Worm (Caenorhabditis elegans) whole organism, late embryonic: Measurements from ENCODE around the gene T23G7.3.

Source experiments
- C08G9.2 ChIP-seq: sonication (generic microtip); optimal IDR thresholded peaks from 2 replicates; lab custom pipeline; 2016; ENCODE audit warnings: mild to moderate bottlenecking, missing genetic modification characterization, moderate library complexity, missing compliant biosample characterization
- C38D4.7 ChIP-seq: fragments of 200-800 bp; sonication (Bioruptor generic); optimal IDR thresholded peaks from 2 replicates; lab custom pipeline; 2018; ENCODE audit warnings: mild to moderate bottlenecking, missing genetic modification characterization, moderate library complexity, missing compliant biosample characterization
- F13H6.1 ChIP-seq: sonication (generic microtip); optimal IDR thresholded peaks from 2 replicates; lab custom pipeline; 2016; ENCODE audit warnings: missing genetic modification characterization, missing compliant biosample characterization
- K02D7.2 ChIP-seq: sonication (generic microtip); optimal IDR thresholded peaks from 2 replicates; lab custom pipeline; 2017; ENCODE audit warnings: mild to moderate bottlenecking, missing genetic modification characterization, missing compliant biosample characterization
- T23F11.4 ChIP-seq: fragments of 200-800 bp; sonication (Bioruptor generic); optimal IDR thresholded peaks from 2 replicates; lab custom pipeline; 2018; ENCODE audit warnings: mild to moderate bottlenecking, missing genetic modification characterization, missing compliant biosample characterization
- Y22D7AL.16 ChIP-seq: sonication (generic microtip); optimal IDR thresholded peaks from 2 replicates; lab custom pipeline; 2016; ENCODE audit warnings: missing genetic modification characterization, missing compliant biosample characterization
- ahr-1 ChIP-seq: sonication (generic microtip); optimal IDR thresholded peaks from 2 replicates; lab custom pipeline; 2016; ENCODE audit warnings: missing genetic modification characterization, missing compliant biosample characterization
- ceh-14 ChIP-seq: sonication (generic microtip); optimal IDR thresholded peaks from 2 replicates; lab custom pipeline; 2016; ENCODE audit warnings: missing genotype, missing genetic modification characterization, missing compliant biosample characterization
- ceh-2 ChIP-seq: sonication (generic microtip); optimal IDR thresholded peaks from 2 replicates; lab custom pipeline; 2016; ENCODE audit warnings: missing genotype, missing genetic modification characterization, missing compliant biosample characterization
- ceh-22 ChIP-seq: sonication (generic microtip); optimal IDR thresholded peaks from 2 replicates; lab custom pipeline; 2017; ENCODE audit warnings: missing biosample characterization, missing genetic modification characterization
- ceh-30 ChIP-seq: fragments of 150-350 bp; optimal IDR thresholded peaks from 2 replicates; lab custom pipeline; 2014; ENCODE audit warnings: missing biosample characterization, missing genetic modification characterization
- ceh-31 ChIP-seq: sonication (generic microtip); optimal IDR thresholded peaks from 2 replicates; lab custom pipeline; 2016; ENCODE audit warnings: missing genetic modification characterization, missing compliant biosample characterization
- ceh-45 ChIP-seq: fragments of 200-800 bp; sonication (Bioruptor generic); IDR thresholded peaks from 2 replicates; pipeline ENCODE4 v1.3.6; 2022; ENCODE audit warnings: missing genetic modification reagents, missing genetic modification characterization, missing compliant biosample characterization
- ceh-48 ChIP-seq: sonication (generic microtip); optimal IDR thresholded peaks from 2 replicates; lab custom pipeline; 2016; ENCODE audit warnings: missing genetic modification characterization, inconsistent platforms, missing compliant biosample characterization
- ets-4 ChIP-seq: sonication (generic microtip); optimal IDR thresholded peaks from 2 replicates; lab custom pipeline; 2016; ENCODE audit warnings: missing genetic modification characterization, missing compliant biosample characterization
- eyg-1 ChIP-seq: sonication (generic microtip); optimal IDR thresholded peaks from 2 replicates; lab custom pipeline; 2016; ENCODE audit warnings: missing genotype, missing genetic modification characterization, missing compliant biosample characterization
- fkh-10 ChIP-seq: fragments of 150-350 bp; optimal IDR thresholded peaks from 2 replicates; lab custom pipeline; 2014; ENCODE audit warnings: missing biosample characterization, missing genetic modification reagents, missing genetic modification characterization
- fkh-6 ChIP-seq: sonication (generic microtip); optimal IDR thresholded peaks from 2 replicates; lab custom pipeline; 2016; ENCODE audit warnings: missing genetic modification characterization, missing compliant biosample characterization
- hlh-30 ChIP-seq: sonication (generic microtip); optimal IDR thresholded peaks from 2 replicates; lab custom pipeline; 2017; ENCODE audit warnings: antibody characterized with exemption, missing genetic modification characterization, missing compliant biosample characterization; ENCODE audit not compliant: insufficient read depth
- hlh-6 ChIP-seq: sonication (generic microtip); optimal IDR thresholded peaks from 2 replicates; lab custom pipeline; 2016; ENCODE audit warnings: missing genotype, missing genetic modification characterization, missing compliant biosample characterization
- hlh-8 ChIP-seq: sonication (generic microtip); optimal IDR thresholded peaks from 2 replicates; lab custom pipeline; 2016; ENCODE audit warnings: missing genotype, missing genetic modification characterization, missing compliant biosample characterization
- lin-11 ChIP-seq: fragments of 200-800 bp; sonication (Bioruptor generic); optimal IDR thresholded peaks from 2 replicates; lab custom pipeline; 2018; ENCODE audit warnings: mild to moderate bottlenecking, missing genetic modification characterization, missing compliant biosample characterization
- mec-3 ChIP-seq: sonication (generic microtip); optimal IDR thresholded peaks from 2 replicates; lab custom pipeline; 2016; ENCODE audit warnings: borderline replicate concordance, missing genetic modification characterization, missing compliant biosample characterization
- nhr-11 ChIP-seq: fragments of 150-350 bp; optimal IDR thresholded peaks from 2 replicates; lab custom pipeline; 2014; ENCODE audit warnings: missing biosample characterization, missing genetic modification characterization
- odd-2 ChIP-seq: sonication (generic microtip); optimal IDR thresholded peaks from 2 replicates; lab custom pipeline; 2017; ENCODE audit warnings: antibody characterized with exemption, mild to moderate bottlenecking, missing genetic modification characterization, missing compliant biosample characterization
- pag-3 ChIP-seq: sonication (generic microtip); optimal IDR thresholded peaks from 2 replicates; lab custom pipeline; 2016; ENCODE audit warnings: missing compliant biosample characterization, missing genetic modification characterization, borderline replicate concordance
- pat-9 ChIP-seq: fragments of 200-800 bp; sonication (Bioruptor generic); optimal IDR thresholded peaks from 2 replicates; lab custom pipeline; 2018; ENCODE audit warnings: mild to moderate bottlenecking, missing genetic modification characterization, moderate library complexity, missing compliant biosample characterization
- pax-1 ChIP-seq: fragments of 150-350 bp; optimal IDR thresholded peaks from 2 replicates; lab custom pipeline; 2014; ENCODE audit warnings: missing biosample characterization, missing genetic modification characterization
- pqm-1 ChIP-seq: sonication (generic microtip); optimal IDR thresholded peaks from 2 replicates; lab custom pipeline; 2016; ENCODE audit warnings: missing genetic modification characterization, missing compliant biosample characterization
- pros-1 ChIP-seq: fragments of 150-350 bp; optimal IDR thresholded peaks from 2 replicates; lab custom pipeline; 2014; ENCODE audit warnings: missing biosample characterization, missing genetic modification reagents, missing genetic modification characterization
- ref-2 ChIP-seq: sonication (generic microtip); optimal IDR thresholded peaks from 2 replicates; lab custom pipeline; 2016; ENCODE audit warnings: missing genetic modification characterization, missing compliant biosample characterization
- rnt-1 ChIP-seq: sonication (generic microtip); optimal IDR thresholded peaks from 2 replicates; lab custom pipeline; 2016; ENCODE audit warnings: missing genetic modification characterization, missing compliant biosample characterization
- tbx-7 ChIP-seq: sonication (generic microtip); optimal IDR thresholded peaks from 2 replicates; lab custom pipeline; 2016; ENCODE audit warnings: missing genotype, missing genetic modification characterization, missing compliant biosample characterization
- ttx-3 ChIP-seq: sonication (generic microtip); optimal IDR thresholded peaks from 2 replicates; lab custom pipeline; 2016; ENCODE audit warnings: missing genetic modification reagents, missing genetic modification characterization, missing compliant biosample characterization
- unc-42 ChIP-seq: sonication (generic microtip); optimal IDR thresholded peaks from 2 replicates; lab custom pipeline; 2016; ENCODE audit warnings: missing genotype, missing genetic modification characterization, missing compliant biosample characterization
- unc-55 ChIP-seq: sonication (generic microtip); optimal IDR thresholded peaks from 2 replicates; lab custom pipeline; 2017; ENCODE audit warnings: missing biosample characterization, missing genetic modification reagents, missing genetic modification characterization
- unc-86 ChIP-seq: sonication (generic microtip); optimal IDR thresholded peaks from 2 replicates; lab custom pipeline; 2016; ENCODE audit warnings: missing genetic modification characterization, missing compliant biosample characterization
- zip-5 ChIP-seq: sonication (generic microtip); optimal IDR thresholded peaks from 2 replicates; lab custom pipeline; 2016; ENCODE audit warnings: missing genetic modification characterization, missing compliant biosample characterization
- ztf-16 ChIP-seq: sonication (generic microtip); optimal IDR thresholded peaks from 2 replicates; lab custom pipeline; 2017; ENCODE audit warnings: missing genetic modification characterization, missing compliant biosample characterization

The T23G7.3 gene

ce11 chrII:9197212-9197611 lies 29.6 kb upstream of the T23G7.3 start, which contains the start of gene let-23:
let-23 (plus strand) TSS chrII:9197512.
- TF ChIP-seq tbx-7 (tag; lab: Kevin White, UChicago) (no peak), pax-1 (tag; lab: Kevin White, UChicago) (no peak), hlh-8 (tag; lab: Kevin White, UChicago) (no peak), fkh-10 (GFP tag; lab: Kevin White, UChicago) (no peak), T23F11.4 (GFP tag; lab: Kevin White, UChicago) (no peak), ceh-31 (tag; lab: Kevin White, UChicago) (no peak), ceh-48 (tag; lab: Kevin White, UChicago) (no peak), pros-1 (no peak), C08G9.2 (tag; lab: Kevin White, UChicago) (no peak), ceh-22 (tag; lab: Kevin White, UChicago) (no peak), pqm-1 (tag; lab: Kevin White, UChicago) (no peak), lin-11 (no peak), pag-3 (no peak), ref-2 (tag; lab: Kevin White, UChicago) (no peak), Y22D7AL.16 (tag; lab: Kevin White, UChicago) (no peak)

ce11 chrII:9196325-9196724 lies 28.7 kb upstream of the T23G7.3 start:
- no peak for TF ChIP-seq ceh-30 (tag; lab: Kevin White, UChicago)
- no peak for TF ChIP-seq ceh-45
- TF ChIP-seq odd-2, result no peak
- TF ChIP-seq nhr-11, result no peak
- TF ChIP-seq C38D4.7 (GFP tag; lab: Kevin White, UChicago), result no peak
- TF ChIP-seq pat-9 (tag; lab: Kevin White, UChicago), result no peak
- TF ChIP-seq ceh-22 (tag; lab: Kevin White, UChicago), result no peak
- no peak for TF ChIP-seq T23F11.4 (GFP tag; lab: Kevin White, UChicago)

ce11 chrII:9194195-9194594 lies 26.6 kb upstream of the T23G7.3 start, which contains the start of gene twk-4:
twk-4 (minus strand) TSS chrII:9194295.
- TF ChIP-seq rnt-1 (tag; lab: Kevin White, UChicago) (no peak), ceh-2 (tag; lab: Kevin White, UChicago) (no peak), ceh-48 (tag; lab: Kevin White, UChicago) (no peak), hlh-30 (tag; lab: Kevin White, UChicago) (no peak), tbx-7 (tag; lab: Kevin White, UChicago) (no peak), C38D4.7 (GFP tag; lab: Kevin White, UChicago) (no peak), ets-4 (no peak), fkh-6 (tag; lab: Kevin White, UChicago) (no peak), unc-55 (GFP tag; lab: Kevin White, UChicago) (no peak), ceh-14 (tag; lab: Kevin White, UChicago) (no peak), zip-5 (tag; lab: Kevin White, UChicago) (no peak), ref-2 (tag; lab: Kevin White, UChicago) (no peak), hlh-8 (tag; lab: Kevin White, UChicago) (no peak), ceh-22 (tag; lab: Kevin White, UChicago) (no peak), F13H6.1 (no peak), pros-1 (no peak), ceh-45 (no peak), eyg-1 (no peak)

ce11 chrII:9190513-9191099 lies 23.0 kb upstream of the T23G7.3 start:
- TF ChIP-seq hlh-6 (tag; lab: Kevin White, UChicago), result no peak
- TF ChIP-seq ztf-16 (tag; lab: Kevin White, UChicago), result no peak
- TF ChIP-seq mec-3 (tag; lab: Kevin White, UChicago), result no peak
- no peak for TF ChIP-seq K02D7.2
- TF ChIP-seq hlh-8 (tag; lab: Kevin White, UChicago), result no peak
- TF ChIP-seq lin-11, result no peak
- TF ChIP-seq unc-86 (tag; lab: Kevin White, UChicago), result no peak
- no peak for TF ChIP-seq C38D4.7 (GFP tag; lab: Kevin White, UChicago)
- no peak for TF ChIP-seq ceh-22 (tag; lab: Kevin White, UChicago)
- no peak for TF ChIP-seq unc-42
- no peak for TF ChIP-seq ahr-1 (tag; lab: Kevin White, UChicago)
- TF ChIP-seq ttx-3 (tag; lab: Kevin White, UChicago), result no peak
